Fruit fly (Drosophila melanogaster) whole organism, wandering third instar larva: Measurements from ENCODE around the gene CG7556.
A peak's percentile ranks its signal among the peaks of the same experiment; 100 is the strongest.

ENCODE experiments used
- CG9705 ChIP-seq: fragments of 200-800 bp; sonication (Bioruptor generic); optimal IDR thresholded peaks from 2 replicates; lab custom pipeline; 2018; ENCODE audit warnings: missing biosample characterization, mild to moderate bottlenecking, missing genetic modification characterization
- CrebA ChIP-seq: fragments of 200-800 bp; sonication (Bioruptor generic); optimal IDR thresholded peaks from 2 replicates; lab custom pipeline; 2016; ENCODE audit warnings: missing biosample characterization, mild to moderate bottlenecking, missing genetic modification characterization, borderline replicate concordance
- Dfd ChIP-seq: fragments of >200 bp; optimal IDR thresholded peaks from 2 replicates; lab custom pipeline; 2017; ENCODE audit warnings: missing biosample characterization, missing genetic modification characterization
- Dif ChIP-seq: fragments of 200-275, 200-300 bp; sonication (Bioruptor generic); optimal IDR thresholded peaks from 2 replicates; lab custom pipeline; 2018; ENCODE audit warnings: missing biosample characterization, missing genetic modification characterization; ENCODE audit not compliant: partially characterized antibody
- GATAd ChIP-seq: sonication (Bioruptor generic); optimal IDR thresholded peaks from 2 replicates; lab custom pipeline; 2016; ENCODE audit warnings: missing biosample characterization, missing genetic modification characterization
- HLH106 ChIP-seq: fragments of 200-800 bp; optimal IDR thresholded peaks from 3 replicates; lab custom pipeline; 2019; ENCODE audit warnings: missing biosample characterization, mild to moderate bottlenecking, missing genetic modification characterization, moderate library complexity
- Hnf4 ChIP-seq: fragments of 200-800 bp; sonication (Bioruptor generic); optimal IDR thresholded peaks from 2 replicates; lab custom pipeline; 2016; ENCODE audit warnings: missing biosample characterization, mild to moderate bottlenecking, missing genetic modification characterization
- Hr78 ChIP-seq: fragments of >200 bp; optimal IDR thresholded peaks from 2 replicates; lab custom pipeline; 2017; ENCODE audit warnings: missing biosample characterization, missing genetic modification characterization
- Jra ChIP-seq: sonication (Bioruptor generic); optimal IDR thresholded peaks from 2 replicates; lab custom pipeline; 2016; ENCODE audit warnings: missing biosample characterization, missing genetic modification characterization
- Mio ChIP-seq: sonication (Bioruptor generic); optimal IDR thresholded peaks from 2 replicates; lab custom pipeline; 2016; ENCODE audit warnings: missing biosample characterization, missing genetic modification characterization
- Myc ChIP-seq: fragments of >200 bp; optimal IDR thresholded peaks from 2 replicates; lab custom pipeline; 2017
- N ChIP-seq: fragments of >200 bp; optimal IDR thresholded peaks from 2 replicates; lab custom pipeline; 2018; ENCODE audit warnings: missing biosample characterization, missing external identifiers, missing genetic modification characterization
- OdsH ChIP-seq: fragments of 200-800 bp; sonication (Bioruptor generic); optimal IDR thresholded peaks from 2 replicates; lab custom pipeline; 2016; ENCODE audit warnings: missing biosample characterization, mild to moderate bottlenecking, missing genetic modification characterization
- Rel ChIP-seq, 2 experiments: fragments of 200-800 bp; sonication (Bioruptor generic) in 1 of 2; optimal IDR thresholded peaks; 2 replicates in 1 of 2; 3 replicates in 1 of 2; lab custom pipeline; 2016 to 2019; ENCODE audit warnings: mild to moderate bottlenecking in 2 of 2, missing biosample characterization in 2 of 2, missing genetic modification characterization in 2 of 2, moderate library complexity in 1 of 2
- Sp1 ChIP-seq: fragments of 200-800 bp; sonication (Bioruptor generic); optimal IDR thresholded peaks from 3 replicates; lab custom pipeline; 2019; ENCODE audit warnings: missing biosample characterization, mild to moderate bottlenecking, missing genetic modification characterization, moderate library complexity
- Vsx2 ChIP-seq: fragments of 200-300, 225-300 bp; sonication (Bioruptor generic); optimal IDR thresholded peaks from 2 replicates; lab custom pipeline; 2018; ENCODE audit warnings: missing biosample characterization, missing genetic modification characterization; ENCODE audit not compliant: partially characterized antibody
- br ChIP-seq: fragments of 200-800 bp; sonication (Bioruptor generic); optimal IDR thresholded peaks from 2 replicates; lab custom pipeline; 2016; ENCODE audit warnings: missing biosample characterization, missing genetic modification characterization
- brk ChIP-seq: fragments of 200-800 bp; sonication (Bioruptor generic); optimal IDR thresholded peaks from 2 replicates; lab custom pipeline; 2016; ENCODE audit warnings: missing biosample characterization, mild to moderate bottlenecking, missing genetic modification characterization
- dl ChIP-seq, 2 experiments: fragments of 175-275, 200-275 bp in 1 of 2; fragments of 200-275 bp in 1 of 2; sonication (Bioruptor generic); optimal IDR thresholded peaks; lab custom pipeline; 2018; ENCODE audit warnings: mild to moderate bottlenecking in 2 of 2, missing biosample characterization in 2 of 2, missing genetic modification characterization in 2 of 2, moderate library complexity in 2 of 2; ENCODE audit not compliant: partially characterized antibody in 2 of 2, insufficient read depth in 1 of 2
- dmrt93B ChIP-seq: fragments of 200-800 bp; sonication (Bioruptor generic); optimal IDR thresholded peaks from 2 replicates; lab custom pipeline; 2018; ENCODE audit warnings: missing biosample characterization, mild to moderate bottlenecking, missing genetic modification characterization
- dsf ChIP-seq: sonication (Bioruptor generic); optimal IDR thresholded peaks from 2 replicates; lab custom pipeline; 2016; ENCODE audit warnings: missing biosample characterization, missing genetic modification characterization, borderline replicate concordance
- ey ChIP-seq: fragments of 200-800 bp; sonication (Bioruptor generic); optimal IDR thresholded peaks from 2 replicates; lab custom pipeline; 2016; ENCODE audit warnings: missing biosample characterization, missing genetic modification characterization
- foxo ChIP-seq, 2 experiments: fragments of 200-800 bp; sonication (Bioruptor generic); optimal IDR thresholded peaks; 2 replicates in 1 of 2; 3 replicates in 1 of 2; lab custom pipeline; 2016 to 2017; ENCODE audit warnings: missing biosample characterization in 2 of 2, missing genetic modification characterization in 2 of 2
- fru ChIP-seq: fragments of 200-800 bp; sonication (Bioruptor generic); optimal IDR thresholded peaks from 3 replicates; lab custom pipeline; 2016; ENCODE audit warnings: missing biosample characterization, mild to moderate bottlenecking, missing genetic modification characterization
- h ChIP-seq: fragments of 200-800 bp; sonication (Bioruptor generic); optimal IDR thresholded peaks from 3 replicates; lab custom pipeline; 2016; ENCODE audit warnings: missing biosample characterization, mild to moderate bottlenecking, missing genetic modification characterization
- jim ChIP-seq: fragments of 175-275, 200-325 bp; sonication (Bioruptor generic); optimal IDR thresholded peaks from 2 replicates; lab custom pipeline; 2016; ENCODE audit warnings: missing biosample characterization, mild to moderate bottlenecking, missing genetic modification characterization
- lola ChIP-seq: fragments of >200 bp; optimal IDR thresholded peaks from 2 replicates; lab custom pipeline; 2017; ENCODE audit warnings: missing biosample characterization, missing genetic modification characterization
- pan ChIP-seq: fragments of >200 bp; optimal IDR thresholded peaks from 2 replicates; lab custom pipeline; 2017
- psq ChIP-seq: fragments of 200-800 bp; sonication (Bioruptor generic); optimal IDR thresholded peaks from 3 replicates; lab custom pipeline; 2017; ENCODE audit warnings: missing biosample characterization, mild to moderate bottlenecking, missing genetic modification characterization, moderate library complexity
- rgr ChIP-seq: fragments of 200-800 bp; sonication (Bioruptor generic); optimal IDR thresholded peaks from 3 replicates; lab custom pipeline; 2016; ENCODE audit warnings: missing biosample characterization, mild to moderate bottlenecking, missing genetic modification characterization
- sage ChIP-seq: fragments of 200-800 bp; sonication (Bioruptor generic); optimal IDR thresholded peaks from 2 replicates; lab custom pipeline; 2016; ENCODE audit warnings: missing biosample characterization, mild to moderate bottlenecking, missing genetic modification characterization
- sv ChIP-seq: fragments of 200-800 bp; sonication (Bioruptor generic); optimal IDR thresholded peaks from 3 replicates; lab custom pipeline; 2016; ENCODE audit warnings: missing biosample characterization, missing genetic modification characterization
- tai ChIP-seq: sonication (Bioruptor generic); optimal IDR thresholded peaks from 2 replicates; lab custom pipeline; 2016; ENCODE audit warnings: missing biosample characterization, missing genetic modification characterization
- usp ChIP-seq: fragments of >200 bp; optimal IDR thresholded peaks from 2 replicates; lab custom pipeline; 2017; ENCODE audit warnings: missing biosample characterization, missing genetic modification characterization
- woc ChIP-seq: sonication (Bioruptor generic); optimal IDR thresholded peaks from 2 replicates; lab custom pipeline; 2016; ENCODE audit warnings: missing biosample characterization, mild to moderate bottlenecking, missing genetic modification characterization

CG7556 gene

DNA sequence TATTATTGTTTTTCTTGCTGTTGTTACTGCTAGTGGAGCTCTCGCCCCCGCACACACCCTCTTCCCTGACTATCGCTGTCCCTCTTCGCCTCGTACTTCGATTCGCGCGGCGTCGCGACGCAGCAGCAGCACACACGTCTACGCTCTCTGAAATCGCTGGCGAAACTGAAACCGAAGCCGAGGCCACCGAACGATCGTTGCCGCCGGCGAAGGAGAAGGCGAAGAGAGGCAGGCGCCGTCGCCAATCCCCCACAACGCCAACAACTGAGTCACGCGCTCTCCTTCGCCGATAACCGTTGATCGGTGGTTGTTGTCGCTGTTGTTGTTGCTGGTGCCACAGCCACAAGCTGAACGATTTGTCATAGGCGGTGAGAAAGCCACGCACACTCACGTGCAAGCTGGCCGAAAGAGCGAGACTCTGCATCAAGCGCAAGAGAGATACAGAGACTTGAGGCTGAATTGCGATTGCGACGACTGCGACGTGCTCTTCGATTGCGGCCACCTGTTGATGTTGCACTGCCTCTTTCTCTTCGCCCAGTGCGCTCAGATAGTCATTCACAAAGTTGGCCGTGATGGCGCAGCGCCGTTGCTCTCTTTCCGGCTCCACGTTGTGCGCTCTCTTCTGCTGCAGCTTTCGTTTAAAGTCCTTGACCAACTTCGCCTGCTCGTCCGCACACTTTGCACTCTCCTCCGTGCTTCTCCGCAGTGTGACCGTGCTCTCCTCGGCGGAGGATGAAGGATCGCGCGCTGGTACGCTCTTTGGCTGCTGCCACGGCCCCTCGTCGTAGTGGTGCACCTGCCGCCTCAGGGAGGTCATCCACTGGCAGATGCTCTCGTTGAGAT is 26.1 kb downstream of the CG7556 start:
- TF ChIP-seq h = peak; percentile 57
- TF ChIP-seq br = peak; percentile 15
- peak; percentile 93 for TF ChIP-seq Jra
- TF ChIP-seq Hnf4 (GFP tag; lab: Kevin White, UChicago) = peak; percentile 30
- TF ChIP-seq Mio (GFP tag; lab: Kevin White, UChicago) = no peak
- peak; percentile 38 for TF ChIP-seq Vsx2
- peak; percentile 91 to 92 for TF ChIP-seq dl (GFP tag; optimal IDR thresholded peaks at IDR 0.05; lab: Kevin White, UChicago; ENCODE audit: insufficient read depth in 1 of 2, partially characterized antibody in 2 of 2)
- peak; percentile 33 for TF ChIP-seq CrebA (GFP tag; lab: Kevin White, UChicago)
- TF ChIP-seq Sp1 (GFP tag; lab: Kevin White, UChicago) = peak; percentile 23
- TF ChIP-seq ey (GFP tag; lab: Kevin White, UChicago) = no peak
- peak; percentile 49 for TF ChIP-seq fru (GFP tag; lab: Kevin White, UChicago)
- TF ChIP-seq jim (GFP tag; lab: Kevin White, UChicago) = no peak
- peak; percentile 91 for TF ChIP-seq Dif (GFP tag; lab: Kevin White, UChicago)
- TF ChIP-seq Rel (GFP tag; optimal IDR thresholded peaks at IDR 0.05; lab: Kevin White, UChicago) = peak; percentile 69
- TF ChIP-seq Rel (tag; optimal IDR thresholded peaks at IDR 0.05; lab: Kevin White, UChicago) = peak; percentile 62
- TF ChIP-seq, all 38 proteins: peak for 11

DNA sequence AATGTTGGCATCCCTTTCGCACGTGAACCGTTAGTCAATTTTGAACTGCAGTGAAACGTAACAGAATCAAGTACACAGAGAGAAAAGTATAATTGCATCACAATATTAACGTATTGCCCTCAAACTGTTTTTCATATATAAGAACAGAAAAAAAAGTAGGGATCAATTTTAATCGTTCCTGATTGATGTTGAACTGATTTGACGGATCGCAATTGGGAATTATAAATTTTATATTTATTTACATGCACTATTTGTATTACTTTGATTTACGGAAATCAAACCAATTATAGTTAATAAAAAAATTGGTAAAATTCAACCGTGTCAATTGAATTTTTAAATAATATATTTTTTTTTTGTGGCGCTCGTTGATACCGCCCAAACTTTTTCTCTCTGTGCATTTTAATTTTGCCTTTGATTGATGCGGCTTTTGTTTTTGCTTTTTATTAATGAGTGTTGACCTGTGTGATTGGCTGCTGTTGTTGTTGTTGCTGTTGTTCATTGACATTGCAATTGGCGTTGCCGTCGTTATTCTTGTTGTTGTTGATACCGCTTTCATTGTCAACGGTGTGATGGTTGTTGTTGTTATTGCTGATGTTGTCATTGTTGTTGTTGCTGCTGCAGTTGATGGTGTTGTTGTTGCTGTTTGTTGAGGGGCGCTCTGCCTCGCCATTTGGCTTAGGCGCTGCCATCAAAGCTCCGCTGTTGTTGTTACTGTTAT is 26.9 kb downstream of the CG7556 start:
- TF ChIP-seq dmrt93B (GFP tag; lab: Kevin White, UChicago) (peak; percentile 65), dsf (GFP tag; lab: Kevin White, UChicago) (no peak), Myc (lab: Kevin White, UChicago) (no peak), Mio (GFP tag; lab: Kevin White, UChicago) (no peak), Jra (no peak), sage (GFP tag; lab: Kevin White, UChicago) (peak; percentile 27), dl (GFP tag; optimal IDR thresholded peaks at IDR 0.05; lab: Kevin White, UChicago; ENCODE audit: insufficient read depth in 1 of 2, partially characterized antibody in 2 of 2) (no peak), Vsx2 (no peak), sv (peak; percentile 68), OdsH (GFP tag; lab: Kevin White, UChicago) (peak; percentile 70), rgr (GFP tag; lab: Kevin White, UChicago) (peak; percentile 77), Dfd (peak; percentile 70), CrebA (GFP tag; lab: Kevin White, UChicago) (no peak), tai (GFP tag; lab: Kevin White, UChicago) (no peak), Hr78 (GFP tag; lab: Kevin White, UChicago) (no peak), Sp1 (GFP tag; lab: Kevin White, UChicago) (peak; percentile 77), lola (no peak), ey (GFP tag; lab: Kevin White, UChicago) (peak; percentile 58), pan (lab: Kevin White, UChicago) (no peak), Hnf4 (GFP tag; lab: Kevin White, UChicago) (peak; percentile 63), br (peak; percentile 33), fru (GFP tag; lab: Kevin White, UChicago) (peak; percentile 64), psq (GFP tag; lab: Kevin White, UChicago) (peak; percentile 68), brk (GFP tag; lab: Kevin White, UChicago) (peak; percentile 23), Dif (GFP tag; lab: Kevin White, UChicago) (no peak), HLH106 (peak; percentile 74), CG9705 (GFP tag; lab: Kevin White, UChicago) (peak; percentile 18), h (peak; percentile 64), foxo (GFP tag; optimal IDR thresholded peaks at IDR 0.05; lab: Kevin White, UChicago) (peak in 1 of 2 experiments; percentile 83), woc (peak; percentile 41), N (no peak)

- TF ChIP-seq sv (no peak), dl (GFP tag; optimal IDR thresholded peaks at IDR 0.05; lab: Kevin White, UChicago; ENCODE audit: insufficient read depth in 1 of 2, partially characterized antibody in 2 of 2) (no peak), CG9705 (GFP tag; lab: Kevin White, UChicago) (no peak), GATAd (GFP tag; lab: Kevin White, UChicago) (no peak), br (no peak), rgr (GFP tag; lab: Kevin White, UChicago) (peak; percentile 52), foxo (GFP tag; optimal IDR thresholded peaks at IDR 0.05; lab: Kevin White, UChicago) (peak in 1 of 2 experiments; percentile 53), tai (GFP tag; lab: Kevin White, UChicago) (no peak), brk (GFP tag; lab: Kevin White, UChicago) (no peak), pan (lab: Kevin White, UChicago) (no peak), jim (GFP tag; lab: Kevin White, UChicago) (no peak), Hnf4 (GFP tag; lab: Kevin White, UChicago) (no peak), woc (no peak), HLH106 (peak; percentile 27), dsf (GFP tag; lab: Kevin White, UChicago) (no peak), sage (GFP tag; lab: Kevin White, UChicago) (no peak), fru (GFP tag; lab: Kevin White, UChicago) (no peak), Hr78 (GFP tag; lab: Kevin White, UChicago) (no peak), psq (GFP tag; lab: Kevin White, UChicago) (peak; percentile 38), Dfd (no peak), Dif (GFP tag; lab: Kevin White, UChicago) (no peak), Vsx2 (no peak), Sp1 (GFP tag; lab: Kevin White, UChicago) (peak; percentile 11), N (no peak), h (no peak), Jra (no peak), Rel (GFP tag; optimal IDR thresholded peaks at IDR 0.05; lab: Kevin White, UChicago) (no peak), Rel (tag; optimal IDR thresholded peaks at IDR 0.05; lab: Kevin White, UChicago) (no peak), OdsH (GFP tag; lab: Kevin White, UChicago) (peak; percentile 13), usp (GFP tag; lab: Kevin White, UChicago) (no peak), ey (GFP tag; lab: Kevin White, UChicago) (no peak)
Observed at dm6 chrX:19149511-19149876, 30.1 kb downstream of the CG7556 start.
